Fruit fly (Drosophila melanogaster): Measurements from ENCODE around the gene CG34140.
A peak's percentile ranks its signal among the peaks of the same experiment; 100 is the strongest.

The CG34140 gene

DNA sequence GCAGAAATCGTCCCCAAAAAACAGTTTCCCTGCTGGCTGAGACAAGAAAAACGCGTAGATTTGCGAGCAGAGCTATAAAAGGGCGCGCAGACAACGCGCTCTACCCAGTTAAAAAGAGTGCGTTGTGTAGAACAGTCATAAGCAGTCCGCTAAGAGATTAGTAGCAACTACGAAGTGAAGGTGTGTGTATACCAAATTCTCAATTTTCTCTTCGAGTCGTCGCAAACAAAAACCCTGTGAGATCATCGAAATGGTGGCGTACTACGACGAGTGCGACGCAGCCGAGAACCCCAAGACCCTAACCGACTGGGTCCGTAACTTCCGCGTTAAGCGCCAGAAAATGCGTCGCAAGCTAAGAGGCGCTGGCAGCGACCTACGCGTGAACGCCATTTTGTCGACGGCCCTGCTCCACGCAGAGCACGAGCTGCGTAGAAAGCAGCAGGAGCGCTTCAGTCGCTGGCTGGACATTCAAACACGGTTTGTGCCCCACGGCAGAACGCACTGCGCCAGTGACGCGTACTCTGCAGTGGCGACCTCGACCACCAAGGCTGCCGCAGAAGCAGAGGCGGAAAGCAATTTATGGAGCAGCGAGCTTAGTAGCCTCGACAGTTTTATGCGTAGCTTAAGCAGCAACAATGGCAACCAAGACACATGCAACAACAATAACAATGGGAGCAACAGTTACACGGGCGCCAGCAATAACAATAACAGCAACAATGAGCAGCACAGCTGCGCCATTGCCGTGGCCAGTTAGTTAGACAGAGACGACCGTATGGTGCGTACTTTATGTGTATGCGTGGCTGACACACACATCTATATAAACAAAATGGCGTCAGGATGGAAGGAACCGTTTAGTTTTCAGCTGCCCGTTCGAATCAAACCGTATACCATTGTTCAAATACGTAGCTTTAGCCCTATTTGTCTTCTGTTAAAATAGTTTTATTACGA is 40.1 kb upstream of the CG34140 start (continued):
- TF ChIP-seq Antp (GFP tag; optimal IDR thresholded peaks at IDR 0.05): peak; percentile 38
- TF ChIP-seq sens (GFP tag): peak; percentile 75
- peak; percentile 64 for TF ChIP-seq bbx (GFP tag; IDR thresholded peaks at IDR 0.05; ENCODE audit: partially characterized antibody)
- TF ChIP-seq NC2α (GFP tag; optimal IDR thresholded peaks at IDR 0.05): peak; percentile 19
- peak; percentile 27; the same call in 1 of the 3 replicates for TF ChIP-seq gce (GFP tag; IDR thresholded peaks at IDR 0.05)
- TF ChIP-seq fd64A (GFP tag; optimal IDR thresholded peaks at IDR 0.05): peak; percentile 1
- peak; percentile 64 for TF ChIP-seq CG34376 (GFP tag; optimal IDR thresholded peaks at IDR 0.05)
- TF ChIP-seq CG8290 (GFP tag; optimal IDR thresholded peaks at IDR 0.05): no peak
- peak in 1 of 2 experiments; percentile 83 for TF ChIP-seq CG8290 (tag; optimal IDR thresholded peaks at IDR 0.05)
- TF ChIP-seq CG34422 (GFP tag; IDR thresholded peaks at IDR 0.05): peak; percentile 76
- peak; percentile 1 for TF ChIP-seq Atf3 (GFP tag; optimal IDR thresholded peaks at IDR 0.05)
- TF ChIP-seq CG7987 (GFP tag; optimal IDR thresholded peaks at IDR 0.05): peak; percentile 43
- TF ChIP-seq NFAT (GFP tag; IDR thresholded peaks at IDR 0.05): peak; percentile 73
- peak; percentile 91 for TF ChIP-seq CG32767 (GFP tag; IDR thresholded peaks at IDR 0.05)
- 0 out of 4 replicates have a peak, but pooled peaks have one; percentile 13 for TF ChIP-seq Gug (GFP tag; IDR thresholded peaks at IDR 0.05)
- TF ChIP-seq CG6813 (GFP tag; optimal IDR thresholded peaks at IDR 0.05): peak; percentile 40
- TF ChIP-seq tna (GFP tag; IDR thresholded peaks at IDR 0.05; ENCODE audit: partially characterized antibody): 0 out of 2 replicates have a peak, but pooled peaks have one; percentile 11
- TF ChIP-seq lab (GFP tag; optimal IDR thresholded peaks at IDR 0.05): peak; percentile 16
- TF ChIP-seq Tbp (GFP tag; optimal IDR thresholded peaks at IDR 0.05): peak; percentile 82
- TF ChIP-seq sr (GFP tag; IDR thresholded peaks at IDR 0.05): 0 out of 3 replicates have a peak, but pooled peaks have one; percentile 21
- peak; percentile 32; the same call in 1 of the 4 replicates for TF ChIP-seq Dll (GFP tag; IDR thresholded peaks at IDR 0.05; ENCODE audit: partially characterized antibody)
- peak; percentile 31 for TF ChIP-seq mirr (GFP tag; optimal IDR thresholded peaks at IDR 0.05)
- peak; percentile 17 for TF ChIP-seq ac (GFP tag; optimal IDR thresholded peaks at IDR 0.05)
- TF ChIP-seq cas (GFP tag; IDR thresholded peaks at IDR 0.05): peak; percentile 63; the same call in 1 of the 2 replicates
- peak; percentile 43; the same call in 1 of the 2 replicates for TF ChIP-seq seq (GFP tag; IDR thresholded peaks at IDR 0.05)
- TF ChIP-seq Rfx (GFP tag; IDR thresholded peaks at IDR 0.05): peak; percentile 41
- TF ChIP-seq Hr78 (GFP tag; optimal IDR thresholded peaks at IDR 0.05): no peak
- peak; percentile 28 for TF ChIP-seq CG18599 (GFP tag; optimal IDR thresholded peaks at IDR 0.05)
- peak; percentile 32 for TF ChIP-seq CG12744 (GFP tag; optimal IDR thresholded peaks at IDR 0.05)
- TF ChIP-seq CG17328 (GFP tag; IDR thresholded peaks at IDR 0.05): peak; percentile 30; the same call in 1 of the 2 replicates
- TF ChIP-seq CG11695 (GFP tag; IDR thresholded peaks at IDR 0.05): peak; percentile 6; the same call in 1 of the 3 replicates
- peak; percentile 3 for TF ChIP-seq CG12071 (GFP tag; optimal IDR thresholded peaks at IDR 0.05)
- TF ChIP-seq ato (GFP tag; IDR thresholded peaks at IDR 0.05; ENCODE audit: partially characterized antibody): peak; percentile 48
- TF ChIP-seq knrl (GFP tag; IDR thresholded peaks at IDR 0.05; ENCODE audit: partially characterized antibody): 0 out of 3 replicates have a peak, but pooled peaks have one; percentile 36
- TF ChIP-seq scrt (GFP tag; optimal IDR thresholded peaks at IDR 0.05): peak; percentile 98
- peak; percentile 13 for TF ChIP-seq CG13296 (GFP tag; optimal IDR thresholded peaks at IDR 0.05)
- peak; percentile 89 for TF ChIP-seq cg (GFP tag; optimal IDR thresholded peaks at IDR 0.05)
- peak; percentile 32; the same call in 1 of the 2 replicates for TF ChIP-seq CG32532 (GFP tag; IDR thresholded peaks at IDR 0.05)
- TF ChIP-seq CG3163 (GFP tag; optimal IDR thresholded peaks at IDR 0.05): peak; percentile 20
- TF ChIP-seq B-H1 (GFP tag; IDR thresholded peaks at IDR 0.05): peak; percentile 46; the same call in 1 of the 3 replicates
- peak; percentile 2 for TF ChIP-seq HmgZ (tag; optimal IDR thresholded peaks at IDR 0.05)
- TF ChIP-seq sug (tag; optimal IDR thresholded peaks at IDR 0.05): peak; percentile 44
- peak; percentile 95 for TF ChIP-seq D (optimal IDR thresholded peaks at IDR 0.05)
- peak; percentile 55 for TF ChIP-seq D (GFP tag; optimal IDR thresholded peaks at IDR 0.05)
- TF ChIP-seq pfk (GFP tag; optimal IDR thresholded peaks at IDR 0.05): peak; percentile 33
- no peak for TF ChIP-seq lov (optimal IDR thresholded peaks at IDR 0.05)
- peak; percentile 77; the same call in 1 of the 3 replicates for TF ChIP-seq lov (GFP tag; IDR thresholded peaks at IDR 0.05)
- TF ChIP-seq ara (GFP tag; IDR thresholded peaks at IDR 0.05): peak; percentile 44

Data from whole organism, embryonic.